Worm (Caenorhabditis elegans) whole organism, early embryonic: Measurements from ENCODE around the gene ttr-49.

Experiments used
- B0310.2 ChIP-seq: sonication (generic microtip); optimal IDR thresholded peaks from 2 replicates; lab custom pipeline; 2016; ENCODE audit warnings: mild to moderate bottlenecking, missing genetic modification characterization, missing compliant biosample characterization
- aly-1 ChIP-seq: sonication (generic microtip); optimal IDR thresholded peaks from 2 replicates; lab custom pipeline; 2016; ENCODE audit warnings: missing genetic modification characterization, missing compliant biosample characterization
- ama-1 ChIP-seq: fragments of 150-350 bp; optimal IDR thresholded peaks from 2 replicates; lab custom pipeline; 2014
- ets-7 ChIP-seq: sonication (generic microtip); optimal IDR thresholded peaks from 2 replicates; lab custom pipeline; 2016; ENCODE audit warnings: missing genotype, missing genetic modification characterization, missing compliant biosample characterization
- hmg-4 ChIP-seq: fragments of 200-800 bp; sonication (Bioruptor generic); optimal IDR thresholded peaks from 2 replicates; lab custom pipeline; 2018; ENCODE audit warnings: mild to moderate bottlenecking, missing genetic modification characterization, missing compliant biosample characterization

ce11 chrV:9329245-9329979 lies 26.9 kb downstream of the ttr-49 start:
- TF ChIP-seq ama-1 (lab: Kevin White, UChicago) = no peak
- no peak for TF ChIP-seq B0310.2
- no peak for TF ChIP-seq hmg-4
- no peak for TF ChIP-seq aly-1
- no peak for TF ChIP-seq ets-7 (tag; lab: Kevin White, UChicago)
